Worm (Caenorhabditis elegans): Measurements from ENCODE around the gene usp-46.

usp-46 gene

ce11 chrIII:9826005-9826404 is 49.6 kb downstream of the usp-46 start (continued):
- TF ChIP-seq sem-4 (tag; optimal IDR thresholded peaks at IDR 0.05): peak; percentile 6
- TF ChIP-seq gmeb-1 (tag; optimal IDR thresholded peaks at IDR 0.05): peak; percentile 23
- TF ChIP-seq snpc-4 (tag; optimal IDR thresholded peaks at IDR 0.05): no peak
- no peak for TF ChIP-seq nhr-12 (tag; optimal IDR thresholded peaks at IDR 0.05)
- no peak for TF ChIP-seq lin-39 (tag; optimal IDR thresholded peaks at IDR 0.05)
- peak; percentile 82 for TF ChIP-seq Y55F3AM.14 (GFP tag; optimal IDR thresholded peaks at IDR 0.05)
- no peak for TF ChIP-seq ceh-82 (tag; optimal IDR thresholded peaks at IDR 0.05)
- TF ChIP-seq unc-55 (GFP tag; optimal IDR thresholded peaks at IDR 0.05): peak; percentile 34

- TF ChIP-seq lin-13 (GFP tag; optimal IDR thresholded peaks at IDR 0.05): peak; percentile 61
- TF ChIP-seq mdl-1 (tag; optimal IDR thresholded peaks at IDR 0.05): no peak
- no peak for TF ChIP-seq unc-39 (tag; optimal IDR thresholded peaks at IDR 0.05)
- TF ChIP-seq egl-27 (tag; optimal IDR thresholded peaks at IDR 0.05): peak; percentile 7
- TF ChIP-seq fos-1 (tag; optimal IDR thresholded peaks at IDR 0.05): peak; percentile 33
- no peak for TF ChIP-seq ceh-82 (tag; optimal IDR thresholded peaks at IDR 0.05)
- TF ChIP-seq nhr-129 (tag; optimal IDR thresholded peaks at IDR 0.05): peak; percentile 44
- TF ChIP-seq sma-3 (GFP tag; optimal IDR thresholded peaks at IDR 0.05): peak; percentile 36
- TF ChIP-seq sma-9 (GFP tag; optimal IDR thresholded peaks at IDR 0.05): no peak
- no peak for TF ChIP-seq sma-9 (tag; optimal IDR thresholded peaks at IDR 0.05)
- TF ChIP-seq R02D3.7 (tag; optimal IDR thresholded peaks at IDR 0.05): no peak
- peak; percentile 30 for TF ChIP-seq crh-2 (tag; optimal IDR thresholded peaks at IDR 0.05)
- peak; percentile 93 for TF ChIP-seq unc-55 (GFP tag; optimal IDR thresholded peaks at IDR 0.05)
- TF ChIP-seq sem-4 (tag; optimal IDR thresholded peaks at IDR 0.05): no peak
- TF ChIP-seq elt-1 (tag; optimal IDR thresholded peaks at IDR 0.05): no peak
- TF ChIP-seq ztf-4 (tag; optimal IDR thresholded peaks at IDR 0.05): peak; percentile 16
- peak; percentile 81 for TF ChIP-seq C34F6.9 (tag; optimal IDR thresholded peaks at IDR 0.05)
- peak; percentile 9 for TF ChIP-seq nhr-25 (tag; optimal IDR thresholded peaks at IDR 0.05)
- peak; percentile 86 to 99 for TF ChIP-seq lsy-2 (tag; optimal IDR thresholded peaks at IDR 0.05)
- peak; percentile 25 for TF ChIP-seq gmeb-1 (tag; optimal IDR thresholded peaks at IDR 0.05)
- TF ChIP-seq peb-1 (tag; optimal IDR thresholded peaks at IDR 0.05): no peak
- TF ChIP-seq nhr-11 (tag; optimal IDR thresholded peaks at IDR 0.05): no peak
- TF ChIP-seq blmp-1 (tag; optimal IDR thresholded peaks at IDR 0.05; ENCODE audit: insufficient read depth): no peak
- TF ChIP-seq skn-1 (tag; optimal IDR thresholded peaks at IDR 0.05): no peak
- no peak for TF ChIP-seq dmd-4 (tag; optimal IDR thresholded peaks at IDR 0.05)
- TF ChIP-seq zag-1 (tag; optimal IDR thresholded peaks at IDR 0.05): no peak
Observed at ce11 chrIII:9827163-9827951, 50.9 kb downstream of the usp-46 start, which contains the start of the genes ZK632.10 and ZK632.11. Gene ZK632.10, minus strand, starts transcription at chrIII:9827722. Gene ZK632.11, plus strand, starts transcription at chrIII:9827915.

All from whole organism, L2 larva.